Worm (Caenorhabditis elegans): ENCODE results near the gene Y48E1B.17.

Y48E1B.17 gene

DNA sequence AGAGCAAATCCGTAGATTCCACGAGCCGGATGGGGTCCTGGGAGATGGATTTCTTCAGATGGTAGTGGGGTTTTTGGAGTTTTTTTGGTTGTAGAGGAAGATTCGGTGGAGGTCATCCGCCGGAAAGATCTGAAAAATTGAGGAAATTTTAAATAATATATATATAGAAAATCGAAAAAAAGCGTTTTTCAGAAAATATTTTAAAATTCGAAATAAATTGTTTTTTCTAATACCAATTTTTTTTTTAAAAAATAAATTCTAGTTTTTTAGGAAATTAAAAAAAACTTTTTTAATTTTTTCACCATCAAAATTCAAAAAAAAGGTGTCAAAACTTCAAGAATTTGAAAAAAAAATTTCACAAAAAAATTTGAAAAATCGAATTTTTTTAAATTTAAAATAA is at the start of gene Y48E1B.17, which contains the start of gene noa-1:
TSS of gene Y48E1B.17 (minus strand) at position 129 of the 400 bp plus-strand sequence.
TSS of gene noa-1 (minus strand) at position 101 of the 400 bp plus-strand sequence.
- TF ChIP-seq fos-1 (tag; optimal IDR thresholded peaks at IDR 0.05) (no peak), ceh-28 (tag; optimal IDR thresholded peaks at IDR 0.05) (no peak), daf-12 (tag; optimal IDR thresholded peaks at IDR 0.05) (no peak), elt-1 (tag; optimal IDR thresholded peaks at IDR 0.05) (no peak), nhr-237 (tag; optimal IDR thresholded peaks at IDR 0.05) (no peak), pha-4 (tag; optimal IDR thresholded peaks at IDR 0.05) (no peak), nhr-25 (tag; optimal IDR thresholded peaks at IDR 0.05) (no peak), ztf-4 (tag; optimal IDR thresholded peaks at IDR 0.05) (no peak), nfya-1 (tag; optimal IDR thresholded peaks at IDR 0.05; ENCODE audit: insufficient read depth) (no peak)

DNA sequence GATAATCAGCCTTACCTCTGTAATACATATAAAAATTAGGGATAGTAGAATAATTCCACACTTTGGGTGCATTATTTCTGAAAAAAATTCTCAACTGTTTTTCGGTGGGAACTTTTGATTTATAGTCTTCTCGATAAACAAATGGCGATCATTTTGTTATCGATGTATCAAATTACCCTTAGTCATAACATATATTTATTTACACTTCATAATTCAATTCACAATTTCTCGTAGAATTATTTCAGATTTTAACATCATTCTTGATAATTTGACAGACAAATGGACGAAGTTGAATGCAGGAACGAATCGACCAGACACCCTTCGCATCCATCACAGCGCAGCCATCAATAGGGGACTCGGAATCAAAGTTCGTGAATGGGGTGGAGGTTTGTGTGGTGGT is 49.6 kb upstream of the Y48E1B.17 start, which contains the start of gene clec-145:
TSS of gene clec-145 (minus strand) at position 101 of the 400 bp plus-strand sequence.
- TF ChIP-seq sea-2 (GFP tag; optimal IDR thresholded peaks at IDR 0.05) (no peak), egl-5 (tag; optimal IDR thresholded peaks at IDR 0.05) (no peak), ceh-28 (tag; optimal IDR thresholded peaks at IDR 0.05) (no peak), mml-1 (tag; optimal IDR thresholded peaks at IDR 0.05) (no peak), R02D3.7 (tag; optimal IDR thresholded peaks at IDR 0.05) (no peak), ztf-4 (tag; optimal IDR thresholded peaks at IDR 0.05) (no peak), zag-1 (tag; optimal IDR thresholded peaks at IDR 0.05) (no peak)

DNA sequence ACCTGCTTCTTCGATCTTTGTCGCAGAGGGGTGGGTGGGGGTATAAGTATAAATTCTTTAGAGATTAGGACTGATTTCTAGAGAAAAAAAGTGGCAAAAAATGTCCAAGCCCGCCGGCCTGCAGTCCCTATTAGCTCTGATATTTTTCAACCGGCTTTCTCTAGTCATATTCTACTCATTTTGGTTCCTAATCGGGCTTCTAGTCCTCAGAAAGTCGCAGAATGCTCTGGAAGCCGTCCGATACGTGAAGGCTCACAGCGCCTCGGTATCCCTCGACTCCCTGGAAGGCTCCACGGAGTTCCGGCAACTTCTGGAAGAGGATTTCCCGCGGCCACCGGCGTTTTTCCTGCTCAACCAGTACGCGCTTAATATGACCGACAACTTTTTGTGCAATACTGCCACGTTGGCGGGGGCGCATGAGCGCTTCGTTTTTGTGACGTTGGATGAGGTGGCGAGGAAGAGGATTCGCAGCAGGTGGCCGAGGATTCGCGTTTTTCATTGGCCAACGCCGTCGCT is 44.8 kb upstream of the Y48E1B.17 start, which contains the start of gene Y48E1B.8:
TSS of gene Y48E1B.8 (plus strand) at position 51 of the 516 bp plus-strand sequence.
- no peak for TF ChIP-seq ZK546.5 (tag; optimal IDR thresholded peaks at IDR 0.05)
- no peak for TF ChIP-seq nhr-23 (tag; optimal IDR thresholded peaks at IDR 0.05)
- TF ChIP-seq skn-1 (tag; optimal IDR thresholded peaks at IDR 0.05): no peak
- TF ChIP-seq eor-1 (tag; optimal IDR thresholded peaks at IDR 0.05): no peak
- TF ChIP-seq elt-3 (tag; optimal IDR thresholded peaks at IDR 0.05): no peak
- no peak for TF ChIP-seq ceh-16 (tag; optimal IDR thresholded peaks at IDR 0.05)
- TF ChIP-seq pqm-1 (tag; optimal IDR thresholded peaks at IDR 0.05): no peak
- no peak for TF ChIP-seq tbx-2 (tag; optimal IDR thresholded peaks at IDR 0.05)
- TF ChIP-seq hmg-11 (tag; optimal IDR thresholded peaks at IDR 0.05): no peak
- TF ChIP-seq mdl-1 (tag; optimal IDR thresholded peaks at IDR 0.05): no peak
- no peak for TF ChIP-seq ceh-28 (tag; optimal IDR thresholded peaks at IDR 0.05)
- no peak for TF ChIP-seq fos-1 (tag; optimal IDR thresholded peaks at IDR 0.05)
- TF ChIP-seq nhr-12 (tag; optimal IDR thresholded peaks at IDR 0.05): no peak
- no peak for TF ChIP-seq nhr-77 (tag; optimal IDR thresholded peaks at IDR 0.05)
- TF ChIP-seq lin-15B (tag; optimal IDR thresholded peaks at IDR 0.05): no peak
- no peak for TF ChIP-seq elt-2 (tag; optimal IDR thresholded peaks at IDR 0.05)

ce11 chrII:13575018-13575948 is 34.4 kb upstream of the Y48E1B.17 start, which contains the start of the genes mrpl-37 and lin-38:
Gene mrpl-37 (minus strand): TSS chrII:13575068.
Gene lin-38 (plus strand): TSS chrII:13575925.
- TF ChIP-seq elt-2 (tag; optimal IDR thresholded peaks at IDR 0.05) (peak; percentile 47), elt-1 (tag; optimal IDR thresholded peaks at IDR 0.05) (peak; percentile 51), daf-12 (tag; optimal IDR thresholded peaks at IDR 0.05) (no peak), ama-1 (optimal IDR thresholded peaks at IDR 0.05) (no peak), hmg-11 (tag; optimal IDR thresholded peaks at IDR 0.05) (peak; percentile 72), nhr-23 (tag; optimal IDR thresholded peaks at IDR 0.05) (peak; percentile 67), snpc-4 (tag; optimal IDR thresholded peaks at IDR 0.05) (peak; percentile 79), nhr-25 (tag; optimal IDR thresholded peaks at IDR 0.05) (peak; percentile 61), pha-4 (tag; optimal IDR thresholded peaks at IDR 0.05) (peak; percentile 88), egl-27 (tag; optimal IDR thresholded peaks at IDR 0.05) (no peak), nfya-1 (tag; optimal IDR thresholded peaks at IDR 0.05; ENCODE audit: insufficient read depth) (peak; percentile 83), R02D3.7 (tag; optimal IDR thresholded peaks at IDR 0.05) (no peak), sea-2 (GFP tag; optimal IDR thresholded peaks at IDR 0.05) (no peak), lin-39 (tag; optimal IDR thresholded peaks at IDR 0.05) (peak; percentile 91), lin-15B (tag; optimal IDR thresholded peaks at IDR 0.05) (peak; percentile 97), nhr-11 (tag; optimal IDR thresholded peaks at IDR 0.05) (no peak)

Data from whole organism, L3 larva.